Worm (Caenorhabditis elegans) whole organism, L4 larva: ENCODE data around the gene atp-2.

Experiments used
- F44E2.7 ChIP-seq: fragments of 200-800 bp; sonication (Bioruptor generic); IDR thresholded peaks from 2 replicates; pipeline ENCODE4 v2.1.2; 2022; ENCODE audit warnings: missing genetic modification characterization, missing compliant biosample characterization
- F49E8.2 ChIP-seq: sonication (generic microtip); optimal IDR thresholded peaks from 2 replicates; lab custom pipeline; 2016; ENCODE audit warnings: missing compliant biosample characterization, mild to moderate bottlenecking, missing genetic modification characterization, borderline replicate concordance
- R02D3.7 ChIP-seq: fragments of 150-350 bp; sonication (generic microtip); optimal IDR thresholded peaks from 3 replicates; lab custom pipeline; 2014; ENCODE audit warnings: missing biosample characterization, missing genetic modification characterization
- Y48G9A.11 ChIP-seq: fragments of 200-800 bp; sonication (Bioruptor generic); IDR thresholded peaks from 2 replicates; pipeline ENCODE4 v1.3.6; 2022; ENCODE audit warnings: missing genetic modification reagents, missing genetic modification characterization, missing compliant biosample characterization
- ZK337.2 ChIP-seq: fragments of 200-800 bp; sonication (Bioruptor generic); IDR thresholded peaks from 2 replicates; pipeline ENCODE4 v1.3.6; 2022; ENCODE audit warnings: missing genetic modification reagents, missing genetic modification characterization, missing compliant biosample characterization
- aha-1 ChIP-seq: fragments of 150-350 bp; peaks from one replicate; lab custom pipeline; 2014; ENCODE audit warnings: missing biosample characterization, missing genetic modification characterization
- aly-2 ChIP-seq: sonication (generic microtip); optimal IDR thresholded peaks from 2 replicates; lab custom pipeline; 2018; ENCODE audit warnings: missing biosample characterization, missing genetic modification characterization
- ama-1 ChIP-seq: fragments of 150-350 bp; optimal IDR thresholded peaks from 2 replicates; lab custom pipeline; 2014; ENCODE audit warnings: inconsistent platforms, mixed read lengths
- ceh-20 ChIP-seq: fragments of 200-800 bp; sonication (Bioruptor generic); IDR thresholded peaks from 2 replicates; pipeline ENCODE4 v1.3.6; 2022; ENCODE audit warnings: missing genetic modification reagents, missing genetic modification characterization, missing compliant biosample characterization
- ceh-28 ChIP-seq: fragments of 150-350 bp; optimal IDR thresholded peaks from 2 replicates; lab custom pipeline; 2014; ENCODE audit warnings: missing biosample characterization, missing genetic modification reagents, missing genetic modification characterization
- ceh-62 ChIP-seq: sonication (generic microtip); optimal IDR thresholded peaks from 2 replicates; lab custom pipeline; 2017; ENCODE audit warnings: missing biosample characterization, missing genetic modification characterization
- ceh-82 ChIP-seq: sonication (generic microtip); optimal IDR thresholded peaks from 2 replicates; lab custom pipeline; 2017; ENCODE audit warnings: missing biosample characterization, missing genetic modification characterization
- ctbp-1 ChIP-seq: fragments of 200-800 bp; sonication (Bioruptor generic); IDR thresholded peaks from 2 replicates; pipeline ENCODE4 v1.3.6; 2022; ENCODE audit warnings: missing genetic modification reagents, missing genetic modification characterization, missing compliant biosample characterization
- daf-16 ChIP-seq, 3 experiments: sonication (generic microtip); optimal IDR thresholded peaks; 2 replicates each; lab custom pipeline; 2016 to 2017; ENCODE audit warnings: missing genetic modification characterization in 3 of 3, missing genetic modification reagents in 3 of 3, mild to moderate bottlenecking in 2 of 3, missing compliant biosample characterization in 2 of 3, missing biosample characterization in 1 of 3, moderate library complexity in 1 of 3
- dmd-6 ChIP-seq: fragments of 200-800 bp; sonication (Bioruptor generic); IDR thresholded peaks from 2 replicates; pipeline ENCODE4 v1.3.6; 2022; ENCODE audit warnings: missing genetic modification reagents, missing genetic modification characterization, missing compliant biosample characterization
- dmd-8 ChIP-seq: fragments of 200-800 bp; sonication (Bioruptor generic); IDR thresholded peaks from 2 replicates; pipeline ENCODE4 v1.3.6; 2022; ENCODE audit warnings: missing genetic modification characterization, missing compliant biosample characterization
- dpl-1 ChIP-seq: fragments of 150-350 bp; optimal IDR thresholded peaks from 2 replicates; lab custom pipeline; 2014; ENCODE audit warnings: missing biosample characterization, missing genetic modification reagents, missing genetic modification characterization
- duxl-1 ChIP-seq: sonication (generic microtip); optimal IDR thresholded peaks from 2 replicates; lab custom pipeline; 2016; ENCODE audit warnings: mild to moderate bottlenecking, missing genetic modification characterization, moderate library complexity, missing compliant biosample characterization; ENCODE audit not compliant: poor library complexity
- fkh-10 ChIP-seq: fragments of 150-350 bp; optimal IDR thresholded peaks from 2 replicates; lab custom pipeline; 2014; ENCODE audit warnings: missing biosample characterization, missing genetic modification reagents, missing genetic modification characterization
- gei-8 ChIP-seq: fragments of 200-800 bp; sonication (Bioruptor generic); optimal IDR thresholded peaks from 2 replicates; lab custom pipeline; 2018; ENCODE audit warnings: mild to moderate bottlenecking, missing genetic modification characterization, missing compliant biosample characterization
- hlh-11 ChIP-seq: fragments of 200-800 bp; sonication (Bioruptor generic); optimal IDR thresholded peaks from 2 replicates; lab custom pipeline; 2018; ENCODE audit warnings: mild to moderate bottlenecking, missing genetic modification characterization, missing compliant biosample characterization
- lim-7 ChIP-seq: fragments of 200-800 bp; sonication (Bioruptor generic); IDR thresholded peaks from 2 replicates; pipeline ENCODE4 v1.3.6; 2022; ENCODE audit warnings: missing genetic modification characterization, missing compliant biosample characterization
- lin-1 ChIP-seq: fragments of 200-800 bp; sonication (Bioruptor generic); IDR thresholded peaks from 2 replicates; pipeline ENCODE4 v1.3.6; 2022; ENCODE audit warnings: missing genetic modification reagents, missing genetic modification characterization, missing compliant biosample characterization
- lin-13 ChIP-seq: fragments of 150-350 bp; optimal IDR thresholded peaks from 2 replicates; lab custom pipeline; 2014; ENCODE audit warnings: missing biosample characterization, missing genetic modification reagents, missing genetic modification characterization
- lin-15B ChIP-seq: fragments of 150-350 bp; sonication (generic microtip); optimal IDR thresholded peaks from 3 replicates; lab custom pipeline; 2014; ENCODE audit warnings: missing biosample characterization, missing genetic modification characterization
- lin-38 ChIP-seq: fragments of 200-800 bp; sonication (Bioruptor generic); IDR thresholded peaks from 2 replicates; pipeline ENCODE4 v1.3.6; 2022; ENCODE audit warnings: missing genetic modification reagents, missing genetic modification characterization, missing compliant biosample characterization
- lin-39 ChIP-seq: fragments of 150-350 bp; optimal IDR thresholded peaks from 2 replicates; lab custom pipeline; 2014; ENCODE audit warnings: missing biosample characterization, missing genetic modification reagents, missing genetic modification characterization
- lir-3 ChIP-seq: sonication (generic microtip); optimal IDR thresholded peaks from 2 replicates; lab custom pipeline; 2016; ENCODE audit warnings: mild to moderate bottlenecking, missing genetic modification characterization, missing compliant biosample characterization
- madf-5 ChIP-seq, 2 experiments: fragments of 200-800 bp; sonication (Bioruptor generic); IDR thresholded peaks; 2 replicates each; pipeline ENCODE4 v1.3.6; 2022; ENCODE audit warnings: missing compliant biosample characterization in 2 of 2, missing genetic modification characterization in 2 of 2
- madf-9 ChIP-seq: fragments of 200-800 bp; sonication (Bioruptor generic); conservative IDR thresholded peaks from 2 replicates; pipeline ENCODE4 v1.3.6; 2022; ENCODE audit warnings: missing genetic modification reagents, missing genetic modification characterization, missing compliant biosample characterization
- mdl-1 ChIP-seq, 2 experiments: fragments of 150-350 bp in 1 of 2; sonication (generic microtip) in 1 of 2; optimal IDR thresholded peaks; 2 replicates each; lab custom pipeline; 2014 to 2017; ENCODE audit warnings: missing biosample characterization in 2 of 2, missing genetic modification characterization in 2 of 2
- mdt-29 ChIP-seq: fragments of 200-800 bp; sonication (Bioruptor generic); IDR thresholded peaks from 2 replicates; pipeline ENCODE4 v1.3.6; 2022; ENCODE audit warnings: missing genetic modification reagents, missing genetic modification characterization, missing compliant biosample characterization
- mep-1 ChIP-seq: fragments of 150-350 bp; sonication (generic microtip); optimal IDR thresholded peaks from 3 replicates; lab custom pipeline; 2014; ENCODE audit warnings: missing biosample characterization, missing genetic modification characterization
- mes-2 ChIP-seq: sonication (generic microtip); optimal IDR thresholded peaks from 2 replicates; lab custom pipeline; 2016; ENCODE audit warnings: missing genotype, mild to moderate bottlenecking, missing genetic modification characterization, missing compliant biosample characterization; ENCODE audit not compliant: poor library complexity, severe bottlenecking
- mxl-3 ChIP-seq: fragments of 200-800 bp; sonication (Bioruptor generic); optimal IDR thresholded peaks from 2 replicates; lab custom pipeline; 2018; ENCODE audit warnings: mild to moderate bottlenecking, missing genetic modification characterization, missing compliant biosample characterization
- nhr-111 ChIP-seq: fragments of 200-800 bp; sonication (Bioruptor generic); optimal IDR thresholded peaks from 2 replicates; lab custom pipeline; 2018; ENCODE audit warnings: mild to moderate bottlenecking, missing genetic modification characterization, missing compliant biosample characterization
- nhr-237 ChIP-seq: sonication (generic microtip); optimal IDR thresholded peaks from 2 replicates; lab custom pipeline; 2017; ENCODE audit warnings: missing biosample characterization, missing genetic modification characterization
- nhr-28 ChIP-seq: fragments of 150-350 bp; optimal IDR thresholded peaks from 2 replicates; lab custom pipeline; 2014; ENCODE audit warnings: missing biosample characterization, missing genetic modification characterization
- nhr-41 ChIP-seq: fragments of 200-800 bp; sonication (Bioruptor generic); IDR thresholded peaks from 2 replicates; pipeline ENCODE4 v1.3.6; 2022; ENCODE audit warnings: missing genetic modification reagents, missing genetic modification characterization, missing compliant biosample characterization
- nhr-76 ChIP-seq: fragments of 150-350 bp; optimal IDR thresholded peaks from 2 replicates; lab custom pipeline; 2014; ENCODE audit warnings: missing biosample characterization, missing genetic modification characterization
- nhr-77 ChIP-seq: fragments of 150-350 bp; optimal IDR thresholded peaks from 2 replicates; lab custom pipeline; 2014; ENCODE audit warnings: missing biosample characterization, missing genetic modification characterization
- php-3 ChIP-seq: fragments of 200-800 bp; sonication (Bioruptor generic); IDR thresholded peaks from 2 replicates; pipeline ENCODE4 v1.3.6; 2022; ENCODE audit warnings: missing genetic modification reagents, missing genetic modification characterization, missing compliant biosample characterization
- pqm-1 ChIP-seq: sonication (generic microtip); optimal IDR thresholded peaks from 2 replicates; lab custom pipeline; 2017; ENCODE audit warnings: missing biosample characterization, missing genetic modification characterization
- saeg-2 ChIP-seq: fragments of 200-800 bp; sonication (Bioruptor generic); IDR thresholded peaks from 2 replicates; pipeline ENCODE4 v1.3.6; 2022; ENCODE audit warnings: missing genetic modification reagents, missing genetic modification characterization, missing compliant biosample characterization
- skn-1 ChIP-seq: fragments of 150-350 bp; optimal IDR thresholded peaks from 2 replicates; lab custom pipeline; 2014; ENCODE audit warnings: missing biosample characterization, missing genetic modification characterization
- snpc-4 ChIP-seq: fragments of 150-350 bp; optimal IDR thresholded peaks from 2 replicates; lab custom pipeline; 2014; ENCODE audit warnings: missing biosample characterization, missing genetic modification characterization
- unc-130 ChIP-seq: sonication (generic microtip); optimal IDR thresholded peaks from 2 replicates; lab custom pipeline; 2016; ENCODE audit warnings: missing genetic modification reagents, missing genetic modification characterization, missing compliant biosample characterization
- vab-7 ChIP-seq: fragments of 200-800 bp; sonication (Bioruptor generic); IDR thresholded peaks from 2 replicates; pipeline ENCODE4 v1.3.6; 2022; ENCODE audit warnings: missing genetic modification reagents, missing genetic modification characterization, missing compliant biosample characterization
- zag-1 ChIP-seq: fragments of 150-350 bp; optimal IDR thresholded peaks from 2 replicates; lab custom pipeline; 2014; ENCODE audit warnings: missing biosample characterization, missing genetic modification characterization
- zfp-3 ChIP-seq: fragments of 200-800 bp; sonication (Bioruptor generic); conservative IDR thresholded peaks from 2 replicates; pipeline ENCODE4 v1.3.6; 2022; ENCODE audit warnings: missing genetic modification reagents, missing genetic modification characterization, missing compliant biosample characterization
- zip-2 ChIP-seq: fragments of 150-350 bp; optimal IDR thresholded peaks from 2 replicates; lab custom pipeline; 2014; ENCODE audit warnings: missing biosample characterization, missing genetic modification characterization
- ztf-11 ChIP-seq: fragments of 150-350 bp; optimal IDR thresholded peaks from 2 replicates; lab custom pipeline; 2014; ENCODE audit warnings: missing biosample characterization, missing genetic modification characterization
- ztf-7 ChIP-seq: fragments of 150-350 bp; optimal IDR thresholded peaks from 2 replicates; lab custom pipeline; 2014; ENCODE audit warnings: missing biosample characterization, missing genetic modification characterization

Gene atp-2

ce11 chrIII:5202641-5203040, 25.6 kb upstream of the atp-2 start (continued):
- TF ChIP-seq nhr-28 (tag; lab: Kevin White, UChicago), result peak; percentile 100
- TF ChIP-seq ztf-11, result no peak
- TF ChIP-seq hlh-11, result peak; percentile 83
- TF ChIP-seq ceh-62 (tag; lab: Kevin White, UChicago), result no peak
- no peak for TF ChIP-seq lin-15B (tag; lab: Kevin White, UChicago)
- TF ChIP-seq ceh-20 (GFP tag; lab: Robert Waterston, UW), result no peak
- no peak for TF ChIP-seq madf-9 (GFP tag; lab: Robert Waterston, UW)
- TF ChIP-seq skn-1 (tag; lab: Kevin White, UChicago), result no peak
- no peak for TF ChIP-seq Y48G9A.11 (GFP tag; lab: Robert Waterston, UW)
- peak; percentile 64 for TF ChIP-seq aha-1 (tag; lab: Kevin White, UChicago)
- TF ChIP-seq R02D3.7, result no peak
- no peak for TF ChIP-seq F44E2.7 (GFP tag; lab: Robert Waterston, UW)
- TF ChIP-seq zag-1 (tag; lab: Kevin White, UChicago), result no peak
- TF ChIP-seq duxl-1, result no peak
- no peak for TF ChIP-seq F49E8.2 (tag; lab: Kevin White, UChicago)
- no peak for TF ChIP-seq snpc-4 (tag; lab: Kevin White, UChicago)
- TF ChIP-seq zip-2 (tag; lab: Kevin White, UChicago), result no peak
- TF ChIP-seq mes-2 (tag; lab: Kevin White, UChicago), result peak; percentile 35
- no peak for TF ChIP-seq lin-38 (GFP tag; lab: Robert Waterston, UW)
- no peak for TF ChIP-seq nhr-111 (GFP tag; lab: Kevin White, UChicago)
- TF ChIP-seq lin-1 (GFP tag; lab: Robert Waterston, UW), result no peak
- no peak for TF ChIP-seq dmd-8 (GFP tag; lab: Robert Waterston, UW)
- TF ChIP-seq saeg-2, result no peak
- TF ChIP-seq ama-1 (lab: Kevin White, UChicago), result no peak
- no peak for TF ChIP-seq ZK337.2
- no peak for TF ChIP-seq vab-7 (GFP tag; lab: Robert Waterston, UW)
- TF ChIP-seq unc-130 (GFP tag; lab: Kevin White, UChicago), result no peak
- no peak for TF ChIP-seq ceh-28 (tag; lab: Kevin White, UChicago)
- TF ChIP-seq daf-16 (GFP tag; optimal IDR thresholded peaks at IDR 0.05; lab: Kevin White, UChicago), result no peak
- TF ChIP-seq daf-16 (tag; optimal IDR thresholded peaks at IDR 0.05; lab: Kevin White, UChicago), result peak; percentile 85
- peak; percentile 54 for TF ChIP-seq pqm-1 (tag; lab: Kevin White, UChicago)
- TF ChIP-seq php-3, result no peak
- no peak for TF ChIP-seq lir-3 (tag; lab: Kevin White, UChicago)
- TF ChIP-seq lin-13, result no peak
- TF ChIP-seq aly-2 (tag; lab: Kevin White, UChicago), result no peak
- peak in 1 of 2 experiments; percentile 75 for TF ChIP-seq mdl-1 (tag; optimal IDR thresholded peaks at IDR 0.05; lab: Kevin White, UChicago)
- no peak for TF ChIP-seq nhr-41 (GFP tag; lab: Robert Waterston, UW)
- TF ChIP-seq mep-1 (tag; lab: Kevin White, UChicago), result peak; percentile 79
- TF ChIP-seq lim-7 (GFP tag; lab: Robert Waterston, UW), result no peak
- no peak for TF ChIP-seq ceh-82 (tag; lab: Kevin White, UChicago)
- no peak for TF ChIP-seq fkh-10 (GFP tag; lab: Kevin White, UChicago)
- TF ChIP-seq ctbp-1 (GFP tag; lab: Robert Waterston, UW), result no peak
- TF ChIP-seq nhr-77 (tag; lab: Kevin White, UChicago), result peak; percentile 97
- no peak for TF ChIP-seq gei-8 (GFP tag; lab: Kevin White, UChicago)
- peak; percentile 13 for TF ChIP-seq dpl-1 (GFP tag; lab: Kevin White, UChicago)
- TF ChIP-seq zfp-3 (GFP tag; lab: Robert Waterston, UW), result no peak
- no peak for TF ChIP-seq nhr-237 (tag; lab: Kevin White, UChicago)
- TF ChIP-seq lin-39, result no peak
- no peak for TF ChIP-seq madf-5 (GFP tag; IDR thresholded peaks at IDR 0.05; lab: Robert Waterston, UW)
- TF ChIP-seq dmd-6 (GFP tag; lab: Robert Waterston, UW), result peak; percentile 69
- TF ChIP-seq nhr-76 (tag; lab: Kevin White, UChicago), result no peak
- peak; percentile 25 for TF ChIP-seq ztf-7 (tag; lab: Kevin White, UChicago)
- TF ChIP-seq mdt-29 (GFP tag; lab: Robert Waterston, UW), result no peak
- TF ChIP-seq mxl-3 (GFP tag; lab: Kevin White, UChicago), result peak; percentile 10
